Worm (Caenorhabditis elegans) whole organism, mixed stage, embryonic: ENCODE data around the gene R02E4.2.

Experiments used
- ces-1 ChIP-seq: fragments of 150-350 bp; optimal IDR thresholded peaks from 2 replicates; lab custom pipeline; 2014; ENCODE audit warnings: missing biosample characterization, missing genetic modification reagents, missing genetic modification characterization
- elt-3 ChIP-seq: fragments of 150-350 bp; optimal IDR thresholded peaks from 2 replicates; lab custom pipeline; 2014; ENCODE audit warnings: missing biosample characterization, missing genetic modification characterization
- flh-1 ChIP-seq: fragments of 200-800 bp; sonication (Bioruptor generic); optimal IDR thresholded peaks from 2 replicates; lab custom pipeline; 2018; ENCODE audit warnings: mild to moderate bottlenecking, missing genetic modification characterization, moderate library complexity, missing compliant biosample characterization
- lin-32 ChIP-seq: fragments of 200-800 bp; sonication (Bioruptor generic); optimal IDR thresholded peaks from 2 replicates; lab custom pipeline; 2018; ENCODE audit warnings: mild to moderate bottlenecking, missing genetic modification characterization, missing compliant biosample characterization
- mls-2 ChIP-seq: sonication (generic microtip); optimal IDR thresholded peaks from 2 replicates; lab custom pipeline; 2016; ENCODE audit warnings: mild to moderate bottlenecking, missing genetic modification characterization, moderate library complexity, missing compliant biosample characterization
- nhr-237 ChIP-seq: fragments of 150-350 bp; optimal IDR thresholded peaks from 2 replicates; lab custom pipeline; 2014; ENCODE audit warnings: missing biosample characterization, missing genetic modification characterization
- pha-4 ChIP-seq: fragments of 150-350 bp; optimal IDR thresholded peaks from 2 replicates; lab custom pipeline; 2018; ENCODE audit warnings: missing biosample characterization, missing genetic modification reagents, missing genetic modification characterization
- tbx-8 ChIP-seq: fragments of 200-800 bp; sonication (Bioruptor generic); optimal IDR thresholded peaks from 2 replicates; lab custom pipeline; 2018; ENCODE audit warnings: mild to moderate bottlenecking, missing genetic modification characterization, moderate library complexity, missing compliant biosample characterization
- unc-62 ChIP-seq: fragments of 150-350 bp; optimal IDR thresholded peaks from 2 replicates; lab custom pipeline; 2014; ENCODE audit warnings: missing biosample characterization, missing genetic modification reagents, missing genetic modification characterization

ce11 chrX:4138413-4139193 lies 31.3 kb downstream of the R02E4.2 start:
- TF ChIP-seq tbx-8 (GFP tag; lab: Kevin White, UChicago) (no peak), ces-1 (GFP tag; lab: Kevin White, UChicago) (no peak), mls-2 (tag; lab: Kevin White, UChicago) (no peak), unc-62 (GFP tag; lab: Kevin White, UChicago) (no peak), elt-3 (no peak), lin-32 (GFP tag; lab: Kevin White, UChicago) (no peak), flh-1 (no peak), pha-4 (tag; lab: Kevin White, UChicago) (no peak), nhr-237 (no peak)
